Fruit fly (Drosophila melanogaster) ovary, adult (tissue): ENCODE results near the gene BBS5.

Experiments used
- CG17801 ChIP-seq: fragments of 200-800 bp; optimal IDR thresholded peaks from 2 replicates; lab custom pipeline; 2019; ENCODE audit warnings: missing biosample characterization, mild to moderate bottlenecking, missing genetic modification characterization, moderate library complexity; ENCODE audit not compliant: partially characterized antibody

Gene BBS5

dm6 chr3R:4816018-4816417, at the start of gene BBS5:
TSS of gene BBS5 (plus strand) at chr3R:4816318.
- TF ChIP-seq CG17801 (GFP tag; lab: Kevin White, UChicago): no peak

- no peak for TF ChIP-seq CG17801 (GFP tag; lab: Kevin White, UChicago)
These were observed 47.3 kb upstream of the BBS5 start for dm6 chr3R:4768711-4769239.

- no peak for TF ChIP-seq CG17801 (GFP tag; lab: Kevin White, UChicago)
These were observed 44.8 kb upstream of the BBS5 start for dm6 chr3R:4771319-4771718.

DNA sequence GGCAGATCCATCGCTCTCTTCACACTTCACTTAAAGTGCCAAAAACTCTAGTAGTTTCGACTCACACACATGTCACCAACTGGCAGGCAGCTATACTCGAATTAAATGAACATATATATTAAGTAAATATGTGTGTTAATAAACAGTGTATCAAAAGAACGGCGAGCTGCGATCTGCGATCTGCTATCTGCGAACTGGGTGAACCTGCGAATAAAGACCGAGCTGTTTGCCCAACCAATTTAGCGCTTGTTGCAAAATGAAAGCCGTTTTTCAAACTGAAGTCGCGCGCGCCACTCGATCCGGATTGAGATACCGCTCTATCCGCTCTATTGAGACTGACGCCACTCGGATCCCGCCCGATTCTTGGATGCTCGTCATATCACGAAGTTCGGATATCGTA, 43.0 kb upstream of the BBS5 start, which contains the start of gene CG44098:
CG44098 (minus strand) TSS at position 101 of the 400 bp plus-strand sequence.
- no peak for TF ChIP-seq CG17801 (GFP tag; lab: Kevin White, UChicago)

DNA sequence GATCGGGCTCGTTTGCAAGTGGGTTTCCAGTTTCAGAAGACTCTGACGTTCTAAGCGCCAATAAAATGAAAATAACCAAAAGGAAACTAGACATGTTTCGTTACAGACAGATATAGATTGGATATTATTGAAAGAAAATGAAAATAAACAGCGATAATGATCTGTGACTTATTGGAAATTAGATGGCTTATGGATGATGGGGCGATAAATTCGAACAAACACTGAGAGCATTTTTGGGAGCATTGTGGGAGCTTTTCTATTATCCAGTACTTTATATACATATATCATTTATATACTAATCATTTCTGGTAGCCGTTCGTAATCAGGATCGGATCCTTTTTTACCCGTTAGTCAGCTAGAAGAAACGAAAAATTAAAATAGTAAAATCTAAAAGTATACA, 41.2 kb upstream of the BBS5 start, which contains the start of gene CG44088:
CG44088 (minus strand) TSS at position 101 of the 400 bp plus-strand sequence.
- TF ChIP-seq CG17801 (GFP tag; lab: Kevin White, UChicago): no peak

DNA sequence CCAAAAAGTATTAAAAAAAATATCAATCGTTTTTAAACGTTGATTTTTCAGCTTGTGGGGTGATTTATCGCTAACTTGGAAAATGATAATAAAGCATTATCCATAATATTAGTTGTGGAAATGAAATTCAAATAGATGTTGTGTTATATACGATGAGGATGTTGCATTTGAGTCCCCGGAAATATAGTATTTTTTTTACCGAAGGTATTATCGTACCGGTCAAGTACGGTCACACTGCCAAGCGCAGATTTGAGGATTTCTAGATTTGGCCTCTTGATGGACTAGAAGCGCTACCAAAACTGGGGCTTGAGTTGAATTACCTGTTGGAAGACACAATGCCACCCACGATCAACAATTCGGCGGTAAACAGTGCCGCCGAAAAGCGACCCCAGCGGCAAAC, 40.7 kb upstream of the BBS5 start:
- no peak for TF ChIP-seq CG17801 (GFP tag; lab: Kevin White, UChicago)

dm6 chr3R:4780262-4780661, 35.9 kb upstream of the BBS5 start, which contains the start of gene CG14655:
TSS of gene CG14655 (minus strand) at chr3R:4780302.
- no peak for TF ChIP-seq CG17801 (GFP tag; lab: Kevin White, UChicago)

- TF ChIP-seq CG17801 (GFP tag; lab: Kevin White, UChicago): no peak
These were observed 35.4 kb upstream of the BBS5 start for dm6 chr3R:4780721-4781120.

DNA sequence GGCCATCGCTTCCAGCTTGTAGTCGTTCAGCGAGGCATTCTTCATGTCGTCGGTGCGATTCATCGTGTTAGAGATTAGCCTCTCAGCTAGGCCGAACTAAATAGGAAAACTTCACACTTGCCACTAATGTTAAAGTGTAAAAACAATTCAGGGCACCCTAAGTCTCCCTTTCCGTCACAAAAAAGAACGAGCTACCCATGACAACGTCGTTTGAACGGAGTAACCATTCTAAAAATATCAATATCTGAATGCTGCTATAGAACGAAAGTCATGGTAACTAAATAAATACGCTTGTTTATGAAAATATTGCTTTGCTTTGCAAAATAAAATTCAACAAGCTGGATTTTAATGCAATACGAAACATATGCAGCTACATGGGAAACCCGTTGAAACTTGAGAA, 31.5 kb upstream of the BBS5 start, which contains the start of gene Ccdc39:
Ccdc39 (minus strand) TSS at position 101 of the 400 bp plus-strand sequence.
- no peak for TF ChIP-seq CG17801 (GFP tag; lab: Kevin White, UChicago)

- TF ChIP-seq CG17801 (GFP tag; lab: Kevin White, UChicago): no peak
These were observed 18.5 kb upstream of the BBS5 start for dm6 chr3R:4797585-4797984.

dm6 chr3R:4798025-4798424, 18.1 kb upstream of the BBS5 start:
- TF ChIP-seq CG17801 (GFP tag; lab: Kevin White, UChicago): no peak

- no peak for TF ChIP-seq CG17801 (GFP tag; lab: Kevin White, UChicago)
These were observed 11.9 kb upstream of the BBS5 start for dm6 chr3R:4804126-4804649.

DNA sequence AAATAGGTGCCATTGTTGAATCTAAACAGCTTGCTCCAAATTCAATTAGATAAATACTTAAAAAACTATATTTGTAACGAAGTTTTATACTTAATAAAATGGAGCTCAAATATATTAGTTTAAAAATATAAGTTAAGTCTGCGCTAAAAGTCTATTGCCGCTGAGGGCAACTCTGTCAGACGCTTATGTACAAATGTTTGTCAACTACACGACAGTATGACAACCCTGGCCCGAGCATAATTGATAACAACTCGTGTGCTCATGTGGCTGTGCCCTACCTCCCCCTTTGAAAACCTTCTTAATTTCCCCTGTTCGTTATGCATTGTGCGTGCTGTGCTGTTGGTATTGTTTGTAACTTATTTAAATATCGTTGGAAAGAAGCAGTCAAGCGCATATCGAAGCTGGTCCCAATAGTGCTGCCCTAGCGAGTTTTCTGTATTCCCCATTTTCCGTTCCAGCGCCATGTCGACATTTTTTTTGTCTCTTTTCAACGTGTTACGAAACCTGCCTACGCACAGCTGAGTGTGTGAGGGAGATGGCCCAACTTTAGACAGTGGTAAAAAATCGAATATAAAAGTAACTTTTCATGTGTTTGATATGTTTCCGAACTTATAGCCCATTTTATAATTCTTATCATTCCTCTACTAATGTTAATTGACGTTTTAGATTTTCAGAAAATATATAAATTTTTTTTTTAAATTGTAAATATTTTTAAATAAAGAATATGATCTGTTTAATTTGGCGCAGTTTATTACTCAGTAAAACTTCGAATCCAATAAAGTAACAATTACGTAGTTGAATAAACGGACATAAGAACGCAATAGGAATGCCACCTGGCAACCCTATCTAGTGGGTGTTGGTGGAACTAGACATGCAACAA, 11.1 kb upstream of the BBS5 start:
- TF ChIP-seq CG17801 (GFP tag; lab: Kevin White, UChicago): peak; percentile 75

dm6 chr3R:4806318-4806757, 9.8 kb upstream of the BBS5 start:
- TF ChIP-seq CG17801 (GFP tag; lab: Kevin White, UChicago): peak; percentile 74

DNA sequence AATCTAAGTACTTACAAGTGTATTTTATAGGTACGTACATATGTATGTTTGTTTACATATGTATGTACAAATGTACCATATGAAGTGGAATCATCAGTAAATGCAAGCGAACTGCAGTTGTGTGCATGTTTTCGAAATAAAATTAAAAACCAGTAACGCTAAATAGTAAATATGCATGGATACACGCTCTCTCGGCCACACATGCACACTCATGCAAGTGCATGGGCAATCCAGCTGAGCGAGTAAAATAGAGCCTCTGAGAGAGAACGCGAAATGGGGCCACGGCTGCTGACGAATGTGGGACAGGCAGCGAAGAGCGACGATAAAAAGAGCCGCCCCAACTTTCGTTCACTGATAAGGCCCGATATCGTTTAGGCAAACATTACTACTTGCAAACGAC, 8.5 kb upstream of the BBS5 start:
- TF ChIP-seq CG17801 (GFP tag; lab: Kevin White, UChicago): no peak
